Fruit fly (Drosophila melanogaster) whole organism, wandering third instar larva: ENCODE results near the gene CG17027.

Experiments
- Abd-B ChIP-seq: fragments of >200 bp; optimal IDR thresholded peaks from 2 replicates; lab custom pipeline; 2017; ENCODE audit warnings: missing biosample characterization, missing genetic modification characterization
- CG32264 ChIP-seq: fragments of 200-800 bp; sonication (Bioruptor generic); optimal IDR thresholded peaks from 2 replicates; lab custom pipeline; 2016; ENCODE audit warnings: missing biosample characterization, missing genetic modification characterization
- CG9705 ChIP-seq: fragments of 200-800 bp; sonication (Bioruptor generic); optimal IDR thresholded peaks from 2 replicates; lab custom pipeline; 2018; ENCODE audit warnings: missing biosample characterization, mild to moderate bottlenecking, missing genetic modification characterization
- CrebA ChIP-seq: fragments of 200-800 bp; sonication (Bioruptor generic); optimal IDR thresholded peaks from 2 replicates; lab custom pipeline; 2016; ENCODE audit warnings: missing biosample characterization, mild to moderate bottlenecking, missing genetic modification characterization, borderline replicate concordance
- Dfd ChIP-seq: fragments of >200 bp; optimal IDR thresholded peaks from 2 replicates; lab custom pipeline; 2017; ENCODE audit warnings: missing biosample characterization, missing genetic modification characterization
- Dif ChIP-seq: fragments of 200-275, 200-300 bp; sonication (Bioruptor generic); optimal IDR thresholded peaks from 2 replicates; lab custom pipeline; 2018; ENCODE audit warnings: missing biosample characterization, missing genetic modification characterization; ENCODE audit not compliant: partially characterized antibody
- GATAd ChIP-seq: sonication (Bioruptor generic); optimal IDR thresholded peaks from 2 replicates; lab custom pipeline; 2016; ENCODE audit warnings: missing biosample characterization, missing genetic modification characterization
- HLH106 ChIP-seq: fragments of 200-800 bp; optimal IDR thresholded peaks from 3 replicates; lab custom pipeline; 2019; ENCODE audit warnings: missing biosample characterization, mild to moderate bottlenecking, missing genetic modification characterization, moderate library complexity
- Hnf4 ChIP-seq: fragments of 200-800 bp; sonication (Bioruptor generic); optimal IDR thresholded peaks from 2 replicates; lab custom pipeline; 2016; ENCODE audit warnings: missing biosample characterization, mild to moderate bottlenecking, missing genetic modification characterization
- Hr78 ChIP-seq: fragments of >200 bp; optimal IDR thresholded peaks from 2 replicates; lab custom pipeline; 2017; ENCODE audit warnings: missing biosample characterization, missing genetic modification characterization
- Hr83 ChIP-seq: fragments of 200-300 bp; sonication (Bioruptor generic); optimal IDR thresholded peaks from 2 replicates; lab custom pipeline; 2016; ENCODE audit warnings: missing biosample characterization, mild to moderate bottlenecking, missing genetic modification characterization, moderate library complexity; ENCODE audit not compliant: poor library complexity, severe bottlenecking
- Jra ChIP-seq: sonication (Bioruptor generic); optimal IDR thresholded peaks from 2 replicates; lab custom pipeline; 2016; ENCODE audit warnings: missing biosample characterization, missing genetic modification characterization
- Mio ChIP-seq: sonication (Bioruptor generic); optimal IDR thresholded peaks from 2 replicates; lab custom pipeline; 2016; ENCODE audit warnings: missing biosample characterization, missing genetic modification characterization
- Myc ChIP-seq: fragments of >200 bp; optimal IDR thresholded peaks from 2 replicates; lab custom pipeline; 2017
- N ChIP-seq: fragments of >200 bp; optimal IDR thresholded peaks from 2 replicates; lab custom pipeline; 2018; ENCODE audit warnings: missing biosample characterization, missing external identifiers, missing genetic modification characterization
- OdsH ChIP-seq: fragments of 200-800 bp; sonication (Bioruptor generic); optimal IDR thresholded peaks from 2 replicates; lab custom pipeline; 2016; ENCODE audit warnings: missing biosample characterization, mild to moderate bottlenecking, missing genetic modification characterization
- Rel ChIP-seq, 2 experiments: fragments of 200-800 bp; sonication (Bioruptor generic) in 1 of 2; optimal IDR thresholded peaks; 2 replicates in 1 of 2; 3 replicates in 1 of 2; lab custom pipeline; 2016 to 2019; ENCODE audit warnings: mild to moderate bottlenecking in 2 of 2, missing biosample characterization in 2 of 2, missing genetic modification characterization in 2 of 2, moderate library complexity in 1 of 2
- Sp1 ChIP-seq: fragments of 200-800 bp; sonication (Bioruptor generic); optimal IDR thresholded peaks from 3 replicates; lab custom pipeline; 2019; ENCODE audit warnings: missing biosample characterization, mild to moderate bottlenecking, missing genetic modification characterization, moderate library complexity
- Vsx2 ChIP-seq: fragments of 200-300, 225-300 bp; sonication (Bioruptor generic); optimal IDR thresholded peaks from 2 replicates; lab custom pipeline; 2018; ENCODE audit warnings: missing biosample characterization, missing genetic modification characterization; ENCODE audit not compliant: partially characterized antibody
- br ChIP-seq: fragments of 200-800 bp; sonication (Bioruptor generic); optimal IDR thresholded peaks from 2 replicates; lab custom pipeline; 2016; ENCODE audit warnings: missing biosample characterization, missing genetic modification characterization
- brk ChIP-seq: fragments of 200-800 bp; sonication (Bioruptor generic); optimal IDR thresholded peaks from 2 replicates; lab custom pipeline; 2016; ENCODE audit warnings: missing biosample characterization, mild to moderate bottlenecking, missing genetic modification characterization
- dl ChIP-seq, 2 experiments: fragments of 175-275, 200-275 bp in 1 of 2; fragments of 200-275 bp in 1 of 2; sonication (Bioruptor generic); optimal IDR thresholded peaks; lab custom pipeline; 2018; ENCODE audit warnings: mild to moderate bottlenecking in 2 of 2, missing biosample characterization in 2 of 2, missing genetic modification characterization in 2 of 2, moderate library complexity in 2 of 2; ENCODE audit not compliant: partially characterized antibody in 2 of 2, insufficient read depth in 1 of 2
- dmrt93B ChIP-seq: fragments of 200-800 bp; sonication (Bioruptor generic); optimal IDR thresholded peaks from 2 replicates; lab custom pipeline; 2018; ENCODE audit warnings: missing biosample characterization, mild to moderate bottlenecking, missing genetic modification characterization
- dsf ChIP-seq: sonication (Bioruptor generic); optimal IDR thresholded peaks from 2 replicates; lab custom pipeline; 2016; ENCODE audit warnings: missing biosample characterization, missing genetic modification characterization, borderline replicate concordance
- ey ChIP-seq: fragments of 200-800 bp; sonication (Bioruptor generic); optimal IDR thresholded peaks from 2 replicates; lab custom pipeline; 2016; ENCODE audit warnings: missing biosample characterization, missing genetic modification characterization
- foxo ChIP-seq, 2 experiments: fragments of 200-800 bp; sonication (Bioruptor generic); optimal IDR thresholded peaks; 2 replicates in 1 of 2; 3 replicates in 1 of 2; lab custom pipeline; 2016 to 2017; ENCODE audit warnings: missing biosample characterization in 2 of 2, missing genetic modification characterization in 2 of 2
- fru ChIP-seq: fragments of 200-800 bp; sonication (Bioruptor generic); optimal IDR thresholded peaks from 3 replicates; lab custom pipeline; 2016; ENCODE audit warnings: missing biosample characterization, mild to moderate bottlenecking, missing genetic modification characterization
- h ChIP-seq: fragments of 200-800 bp; sonication (Bioruptor generic); optimal IDR thresholded peaks from 3 replicates; lab custom pipeline; 2016; ENCODE audit warnings: missing biosample characterization, mild to moderate bottlenecking, missing genetic modification characterization
- jim ChIP-seq: fragments of 175-275, 200-325 bp; sonication (Bioruptor generic); optimal IDR thresholded peaks from 2 replicates; lab custom pipeline; 2016; ENCODE audit warnings: missing biosample characterization, mild to moderate bottlenecking, missing genetic modification characterization
- lola ChIP-seq: fragments of >200 bp; optimal IDR thresholded peaks from 2 replicates; lab custom pipeline; 2017; ENCODE audit warnings: missing biosample characterization, missing genetic modification characterization
- pan ChIP-seq: fragments of >200 bp; optimal IDR thresholded peaks from 2 replicates; lab custom pipeline; 2017
- psq ChIP-seq: fragments of 200-800 bp; sonication (Bioruptor generic); optimal IDR thresholded peaks from 3 replicates; lab custom pipeline; 2017; ENCODE audit warnings: missing biosample characterization, mild to moderate bottlenecking, missing genetic modification characterization, moderate library complexity
- rgr ChIP-seq: fragments of 200-800 bp; sonication (Bioruptor generic); optimal IDR thresholded peaks from 3 replicates; lab custom pipeline; 2016; ENCODE audit warnings: missing biosample characterization, mild to moderate bottlenecking, missing genetic modification characterization
- sage ChIP-seq: fragments of 200-800 bp; sonication (Bioruptor generic); optimal IDR thresholded peaks from 2 replicates; lab custom pipeline; 2016; ENCODE audit warnings: missing biosample characterization, mild to moderate bottlenecking, missing genetic modification characterization
- sv ChIP-seq: fragments of 200-800 bp; sonication (Bioruptor generic); optimal IDR thresholded peaks from 3 replicates; lab custom pipeline; 2016; ENCODE audit warnings: missing biosample characterization, missing genetic modification characterization
- tai ChIP-seq: sonication (Bioruptor generic); optimal IDR thresholded peaks from 2 replicates; lab custom pipeline; 2016; ENCODE audit warnings: missing biosample characterization, missing genetic modification characterization
- usp ChIP-seq: fragments of >200 bp; optimal IDR thresholded peaks from 2 replicates; lab custom pipeline; 2017; ENCODE audit warnings: missing biosample characterization, missing genetic modification characterization
- woc ChIP-seq: sonication (Bioruptor generic); optimal IDR thresholded peaks from 2 replicates; lab custom pipeline; 2016; ENCODE audit warnings: missing biosample characterization, mild to moderate bottlenecking, missing genetic modification characterization

The CG17027 gene

dm6 chr3L:15979912-15980311 lies at the start of gene CG17027:
Gene CG17027 (plus strand): TSS chr3L:15980100.
- no peak for TF ChIP-seq sage (GFP tag; lab: Kevin White, UChicago)
- TF ChIP-seq Dif (GFP tag; lab: Kevin White, UChicago): no peak
- no peak for TF ChIP-seq CG32264
- TF ChIP-seq, all 38 proteins: peak for 0

- TF ChIP-seq Sp1 (GFP tag; lab: Kevin White, UChicago): peak; percentile 86
- no peak for TF ChIP-seq Dfd (GFP tag; lab: Kevin White, UChicago)
- TF ChIP-seq Rel (GFP tag; optimal IDR thresholded peaks at IDR 0.05; lab: Kevin White, UChicago): no peak
- TF ChIP-seq Rel (tag; optimal IDR thresholded peaks at IDR 0.05; lab: Kevin White, UChicago): no peak
- peak; percentile 77 for TF ChIP-seq dmrt93B (GFP tag; lab: Kevin White, UChicago)
- no peak for TF ChIP-seq tai (GFP tag; lab: Kevin White, UChicago)
- peak; percentile 80 for TF ChIP-seq sage (GFP tag; lab: Kevin White, UChicago)
- TF ChIP-seq fru (GFP tag; lab: Kevin White, UChicago): peak; percentile 76
- peak in 1 of 2 experiments; percentile 83 for TF ChIP-seq foxo (GFP tag; optimal IDR thresholded peaks at IDR 0.05; lab: Kevin White, UChicago)
- TF ChIP-seq h (GFP tag; lab: Kevin White, UChicago): peak; percentile 92
- no peak for TF ChIP-seq usp (GFP tag; lab: Kevin White, UChicago)
- peak; percentile 91 for TF ChIP-seq HLH106 (tag; lab: Kevin White, UChicago)
- TF ChIP-seq dsf: peak; percentile 39
- TF ChIP-seq Mio (GFP tag; lab: Kevin White, UChicago): no peak
- TF ChIP-seq psq (GFP tag; lab: Kevin White, UChicago): peak; percentile 74
- no peak for TF ChIP-seq pan (lab: Kevin White, UChicago)
- TF ChIP-seq Hnf4: peak; percentile 80
- TF ChIP-seq Jra (GFP tag; lab: Kevin White, UChicago): peak; percentile 29
- peak; percentile 88 for TF ChIP-seq br
- TF ChIP-seq Abd-B (GFP tag; lab: Kevin White, UChicago): no peak
- TF ChIP-seq ey (GFP tag; lab: Kevin White, UChicago): peak; percentile 87
- no peak for TF ChIP-seq Hr83
- TF ChIP-seq Vsx2 (GFP tag; lab: Kevin White, UChicago): no peak
- TF ChIP-seq brk (GFP tag; lab: Kevin White, UChicago): peak; percentile 63
- TF ChIP-seq GATAd (GFP tag; lab: Kevin White, UChicago): peak; percentile 43
- TF ChIP-seq CG32264: no peak
- TF ChIP-seq Myc (lab: Kevin White, UChicago): no peak
- peak; percentile 70 for TF ChIP-seq woc
- TF ChIP-seq sv (GFP tag; lab: Kevin White, UChicago): no peak
- TF ChIP-seq lola: no peak
- TF ChIP-seq dl (GFP tag; optimal IDR thresholded peaks at IDR 0.05; lab: Kevin White, UChicago; ENCODE audit: insufficient read depth in 1 of 2, partially characterized antibody in 2 of 2): no peak
- no peak for TF ChIP-seq Dif (GFP tag; lab: Kevin White, UChicago)
- no peak for TF ChIP-seq jim
- no peak for TF ChIP-seq CrebA
- TF ChIP-seq CG9705 (GFP tag; lab: Kevin White, UChicago): peak; percentile 72
- peak; percentile 88 for TF ChIP-seq rgr (GFP tag; lab: Kevin White, UChicago)
- TF ChIP-seq Hr78: no peak
- no peak for TF ChIP-seq N
- peak; percentile 89 for TF ChIP-seq OdsH (GFP tag; lab: Kevin White, UChicago)
Measured at dm6 chr3L:15940823-15941222, 39.1 kb upstream of the CG17027 start.

dm6 chr3L:15952287-15952686 lies 27.6 kb upstream of the CG17027 start:
- no peak for TF ChIP-seq psq (GFP tag; lab: Kevin White, UChicago)
- TF ChIP-seq Myc (lab: Kevin White, UChicago): no peak
- no peak for TF ChIP-seq dsf
- TF ChIP-seq CrebA: no peak
- TF ChIP-seq Rel (GFP tag; optimal IDR thresholded peaks at IDR 0.05; lab: Kevin White, UChicago): no peak
- no peak for TF ChIP-seq Rel (tag; optimal IDR thresholded peaks at IDR 0.05; lab: Kevin White, UChicago)
- no peak for TF ChIP-seq lola
- no peak for TF ChIP-seq OdsH (GFP tag; lab: Kevin White, UChicago)
- TF ChIP-seq Mio (GFP tag; lab: Kevin White, UChicago): no peak
- no peak for TF ChIP-seq Sp1 (GFP tag; lab: Kevin White, UChicago)
- no peak for TF ChIP-seq tai (GFP tag; lab: Kevin White, UChicago)
- no peak for TF ChIP-seq Hr83
- TF ChIP-seq sage (GFP tag; lab: Kevin White, UChicago): no peak
- no peak for TF ChIP-seq Dif (GFP tag; lab: Kevin White, UChicago)
- no peak for TF ChIP-seq br
- no peak for TF ChIP-seq Jra (GFP tag; lab: Kevin White, UChicago)
- no peak for TF ChIP-seq Hnf4
- no peak for TF ChIP-seq sv (GFP tag; lab: Kevin White, UChicago)
- no peak for TF ChIP-seq Vsx2 (GFP tag; lab: Kevin White, UChicago)
- no peak for TF ChIP-seq ey (GFP tag; lab: Kevin White, UChicago)
